Worm (Caenorhabditis elegans): ENCODE results near the gene pges-2.

The pges-2 gene

DNA sequence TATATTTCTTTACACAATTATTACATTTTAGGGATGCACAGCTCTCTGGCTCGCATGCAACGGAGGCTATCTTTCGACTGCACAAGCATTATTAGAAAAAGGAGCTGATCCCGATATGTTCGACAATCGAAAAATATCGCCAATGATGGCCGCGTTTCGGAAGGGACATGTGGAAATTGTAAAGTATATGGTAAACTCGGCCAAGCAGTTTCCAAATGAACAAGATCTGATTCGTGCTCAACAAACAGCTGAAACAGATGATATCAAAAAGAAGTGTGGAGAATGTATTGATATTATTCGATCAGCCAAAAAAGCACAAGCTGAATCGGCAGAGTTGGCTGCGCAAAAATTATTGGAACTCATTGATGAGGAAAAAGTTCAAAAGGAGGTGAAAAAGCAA, 15.3 kb upstream of the pges-2 start:
- TF ChIP-seq klf-2 (GFP tag; conservative IDR thresholded peaks at IDR 0.05) (no peak), ztf-23 (GFP tag; IDR thresholded peaks at IDR 0.05) (no peak), med-1 (GFP tag; optimal IDR thresholded peaks at IDR 0.05; ENCODE audit: insufficient read depth) (no peak), tab-1 (GFP tag; IDR thresholded peaks at IDR 0.05) (no peak), ref-1 (GFP tag; conservative IDR thresholded peaks at IDR 0.05) (no peak), T22C8.4 (GFP tag; IDR thresholded peaks at IDR 0.05) (no peak), flt-1 (GFP tag; IDR thresholded peaks at IDR 0.05) (no peak), cog-1 (tag; optimal IDR thresholded peaks at IDR 0.05) (no peak), ztf-29 (GFP tag; IDR thresholded peaks at IDR 0.05) (no peak)

- TF ChIP-seq ztf-23 (GFP tag; IDR thresholded peaks at IDR 0.05): no peak
- TF ChIP-seq med-1 (GFP tag; optimal IDR thresholded peaks at IDR 0.05; ENCODE audit: insufficient read depth): no peak
- no peak for TF ChIP-seq ref-1 (GFP tag; conservative IDR thresholded peaks at IDR 0.05)
- no peak for TF ChIP-seq flt-1 (GFP tag; IDR thresholded peaks at IDR 0.05)
- TF ChIP-seq T22C8.4 (GFP tag; IDR thresholded peaks at IDR 0.05): no peak
- no peak for TF ChIP-seq tab-1 (GFP tag; IDR thresholded peaks at IDR 0.05)
- TF ChIP-seq cog-1 (tag; optimal IDR thresholded peaks at IDR 0.05): no peak
- TF ChIP-seq ztf-29 (GFP tag; IDR thresholded peaks at IDR 0.05): no peak
- TF ChIP-seq klf-2 (GFP tag; conservative IDR thresholded peaks at IDR 0.05): no peak
Observed at ce11 chrIV:10381035-10381434, 13.4 kb upstream of the pges-2 start.

DNA sequence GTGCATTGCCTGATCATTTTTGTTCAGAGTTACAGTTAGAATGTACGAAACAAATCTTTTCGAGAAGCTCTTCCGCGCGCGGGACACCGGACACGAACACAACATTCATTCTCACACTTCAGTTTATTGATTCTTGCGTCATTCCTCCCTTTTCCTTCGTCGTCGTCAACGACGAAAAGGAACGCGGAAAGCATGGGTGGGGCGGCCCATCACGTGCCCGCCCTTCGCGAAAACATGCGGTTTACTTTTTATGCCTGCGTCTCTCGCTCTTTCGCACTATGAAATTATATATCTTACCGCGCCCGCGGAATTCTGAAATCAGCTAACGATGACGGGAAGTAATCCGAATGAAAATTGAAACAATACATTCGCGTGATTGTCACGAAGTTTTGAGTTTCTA, 13.0 kb upstream of the pges-2 start:
- TF ChIP-seq cog-1 (tag; optimal IDR thresholded peaks at IDR 0.05) (peak; percentile 13), ztf-29 (GFP tag; IDR thresholded peaks at IDR 0.05) (no peak), T22C8.4 (GFP tag; IDR thresholded peaks at IDR 0.05) (0 out of 2 replicates have a peak, but pooled peaks have one; percentile 26)

DNA sequence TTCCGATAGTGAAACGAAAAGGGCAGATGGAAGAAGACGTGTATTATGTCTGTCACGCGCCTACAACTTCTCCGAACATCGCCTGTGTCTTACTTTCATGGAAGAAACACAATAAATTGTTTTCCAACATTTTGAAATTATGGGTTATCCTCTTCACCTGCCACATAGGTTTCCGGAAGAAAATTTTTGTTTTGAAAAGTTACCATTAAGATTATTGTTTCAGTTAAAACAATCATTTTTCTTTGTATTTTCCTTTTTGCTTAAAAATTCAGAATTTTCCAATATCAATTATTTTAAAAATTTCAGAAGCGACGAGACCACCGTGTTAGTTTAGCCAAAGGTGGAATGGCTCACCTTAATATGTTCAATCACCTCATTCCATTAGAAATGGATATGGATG, 7.0 kb upstream of the pges-2 start, which contains the start of gene mask-1:
mask-1 (plus strand) TSS at position 301 of the 400 bp plus-strand sequence.
- TF ChIP-seq med-1 (GFP tag; optimal IDR thresholded peaks at IDR 0.05; ENCODE audit: insufficient read depth) (no peak), flt-1 (GFP tag; IDR thresholded peaks at IDR 0.05) (no peak), tab-1 (GFP tag; IDR thresholded peaks at IDR 0.05) (no peak)

DNA sequence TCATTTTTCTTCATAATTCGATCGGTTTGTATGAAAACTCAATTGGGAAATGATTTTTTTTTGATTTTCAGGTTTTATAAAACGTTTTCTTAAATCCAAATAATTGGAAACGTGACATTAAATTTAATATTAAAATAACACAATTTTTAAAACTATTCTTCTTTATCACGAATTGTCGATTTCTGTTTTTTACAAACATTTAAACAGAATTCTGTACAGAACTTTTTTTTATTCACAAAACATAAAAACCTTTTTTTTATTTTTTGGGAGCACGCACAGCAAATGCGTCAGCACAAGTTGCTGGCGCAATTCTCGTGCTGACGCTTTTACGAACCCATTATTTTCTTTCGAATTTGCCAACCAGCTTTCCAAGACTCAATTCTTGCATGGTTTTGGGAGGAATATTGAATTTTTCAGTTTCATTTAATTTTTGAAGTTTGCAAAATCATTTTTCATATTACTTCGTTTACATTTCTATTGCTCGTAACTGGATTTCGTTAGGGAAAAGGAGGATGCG, 6.2 kb upstream of the pges-2 start, which contains the start of gene mpz-5:
mpz-5 (minus strand) TSS at position 51 of the 517 bp plus-strand sequence.
- TF ChIP-seq klf-2 (GFP tag; conservative IDR thresholded peaks at IDR 0.05) (no peak), cog-1 (tag; optimal IDR thresholded peaks at IDR 0.05) (no peak), ztf-23 (GFP tag; IDR thresholded peaks at IDR 0.05) (0 out of 2 replicates have a peak, but pooled peaks have one; percentile 56), ztf-29 (GFP tag; IDR thresholded peaks at IDR 0.05) (0 out of 2 replicates have a peak, but pooled peaks have one; percentile 26), ref-1 (GFP tag; conservative IDR thresholded peaks at IDR 0.05) (no peak), med-1 (GFP tag; optimal IDR thresholded peaks at IDR 0.05; ENCODE audit: insufficient read depth) (peak; percentile 20), flt-1 (GFP tag; IDR thresholded peaks at IDR 0.05) (0 out of 2 replicates have a peak, but pooled peaks have one; percentile 46), tab-1 (GFP tag; IDR thresholded peaks at IDR 0.05) (no peak)

ce11 chrIV:10368326-10368725, 736 bp upstream of the pges-2 start, which contains the start of gene iars-1:
TSS of gene iars-1 (plus strand) at chrIV:10368601.
- no peak for TF ChIP-seq T22C8.4 (GFP tag; IDR thresholded peaks at IDR 0.05)
- no peak for TF ChIP-seq ztf-23 (GFP tag; IDR thresholded peaks at IDR 0.05)
- TF ChIP-seq med-1 (GFP tag; optimal IDR thresholded peaks at IDR 0.05; ENCODE audit: insufficient read depth): no peak
- no peak for TF ChIP-seq ztf-29 (GFP tag; IDR thresholded peaks at IDR 0.05)
- no peak for TF ChIP-seq flt-1 (GFP tag; IDR thresholded peaks at IDR 0.05)
- no peak for TF ChIP-seq klf-2 (GFP tag; conservative IDR thresholded peaks at IDR 0.05)
- TF ChIP-seq tab-1 (GFP tag; IDR thresholded peaks at IDR 0.05): no peak
- TF ChIP-seq ref-1 (GFP tag; conservative IDR thresholded peaks at IDR 0.05): no peak
- no peak for TF ChIP-seq cog-1 (tag; optimal IDR thresholded peaks at IDR 0.05)

ce11 chrIV:10366018-10366417, 1.6 kb downstream of the pges-2 start, which contains the start of gene sir-2.1:
TSS of gene sir-2.1 (minus strand) at chrIV:10366229.
- TF ChIP-seq flt-1 (GFP tag; IDR thresholded peaks at IDR 0.05): no peak
- TF ChIP-seq tab-1 (GFP tag; IDR thresholded peaks at IDR 0.05): no peak
- no peak for TF ChIP-seq ztf-29 (GFP tag; IDR thresholded peaks at IDR 0.05)
- no peak for TF ChIP-seq cog-1 (tag; optimal IDR thresholded peaks at IDR 0.05)

DNA sequence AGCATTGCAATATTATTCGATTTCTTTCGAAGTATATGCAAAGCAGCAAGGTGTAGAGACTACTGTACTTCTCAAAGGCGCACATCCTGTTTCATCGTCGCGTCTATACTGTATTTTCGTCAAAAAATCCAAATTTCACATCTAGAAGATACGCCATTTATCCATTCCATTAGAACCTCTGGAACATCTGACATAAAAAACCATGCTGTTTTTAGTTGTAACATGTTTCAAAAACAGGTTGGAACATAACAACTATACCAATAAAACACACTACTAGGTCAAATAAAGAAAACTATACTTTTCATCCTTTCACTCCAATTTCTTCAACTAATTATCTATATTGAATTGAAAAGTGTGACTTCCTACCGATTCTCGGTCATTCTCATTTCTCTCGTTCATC, 7.3 kb downstream of the pges-2 start, which contains the start of gene ugt-59:
ugt-59 (plus strand) TSS at position 301 of the 400 bp plus-strand sequence.
- TF ChIP-seq ztf-23 (GFP tag; IDR thresholded peaks at IDR 0.05): no peak
- no peak for TF ChIP-seq flt-1 (GFP tag; IDR thresholded peaks at IDR 0.05)
- no peak for TF ChIP-seq tab-1 (GFP tag; IDR thresholded peaks at IDR 0.05)
- TF ChIP-seq klf-2 (GFP tag; conservative IDR thresholded peaks at IDR 0.05): no peak
- TF ChIP-seq med-1 (GFP tag; optimal IDR thresholded peaks at IDR 0.05; ENCODE audit: insufficient read depth): no peak
- TF ChIP-seq T22C8.4 (GFP tag; IDR thresholded peaks at IDR 0.05): no peak
- TF ChIP-seq cog-1 (tag; optimal IDR thresholded peaks at IDR 0.05): no peak
- no peak for TF ChIP-seq ref-1 (GFP tag; conservative IDR thresholded peaks at IDR 0.05)
- no peak for TF ChIP-seq ztf-29 (GFP tag; IDR thresholded peaks at IDR 0.05)

- no peak for TF ChIP-seq flt-1 (GFP tag; IDR thresholded peaks at IDR 0.05)
- no peak for TF ChIP-seq cog-1 (tag; optimal IDR thresholded peaks at IDR 0.05)
- no peak for TF ChIP-seq med-1 (GFP tag; optimal IDR thresholded peaks at IDR 0.05; ENCODE audit: insufficient read depth)
- no peak for TF ChIP-seq klf-2 (GFP tag; conservative IDR thresholded peaks at IDR 0.05)
- no peak for TF ChIP-seq ztf-29 (GFP tag; IDR thresholded peaks at IDR 0.05)
- TF ChIP-seq T22C8.4 (GFP tag; IDR thresholded peaks at IDR 0.05): no peak
Observed at ce11 chrIV:10357842-10358241, 9.7 kb downstream of the pges-2 start, which contains the start of gene gkow-1. TSS of gene gkow-1 (plus strand) at chrIV:10358142.

- no peak for TF ChIP-seq klf-2 (GFP tag; conservative IDR thresholded peaks at IDR 0.05)
- no peak for TF ChIP-seq ztf-23 (GFP tag; IDR thresholded peaks at IDR 0.05)
- no peak for TF ChIP-seq med-1 (GFP tag; optimal IDR thresholded peaks at IDR 0.05; ENCODE audit: insufficient read depth)
- no peak for TF ChIP-seq T22C8.4 (GFP tag; IDR thresholded peaks at IDR 0.05)
- no peak for TF ChIP-seq flt-1 (GFP tag; IDR thresholded peaks at IDR 0.05)
Observed at ce11 chrIV:10357072-10357471, 10.5 kb downstream of the pges-2 start, which contains the start of gene R11A8.1. TSS of gene R11A8.1 (minus strand) at chrIV:10357172.
